Fruit fly (Drosophila melanogaster): ENCODE data around the gene RpL24.

The RpL24 gene

DNA sequence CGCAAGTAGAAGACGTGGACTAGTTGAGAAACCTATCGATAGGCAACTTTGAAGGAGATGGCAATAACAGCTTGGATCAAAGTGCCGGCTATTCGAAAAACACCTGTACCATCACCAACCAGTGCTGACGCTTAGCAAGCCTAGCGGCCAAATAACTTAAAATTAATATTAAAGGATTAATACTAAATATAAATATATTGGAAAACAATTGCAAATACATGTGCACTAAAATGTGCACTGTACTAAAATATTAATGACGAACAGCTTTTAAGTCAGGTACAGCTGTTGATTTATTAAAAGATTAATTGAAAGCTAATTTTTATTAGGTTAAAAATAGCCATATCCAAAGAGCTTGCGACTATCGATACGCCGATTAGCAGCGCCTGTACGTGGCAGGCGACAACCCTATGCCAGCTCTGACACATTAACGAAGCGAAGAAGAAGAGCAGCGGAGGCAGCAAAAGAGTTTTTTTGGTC is 16.4 kb downstream of the RpL24 start, which contains the start of the genes CG9302 and beta'COP:
Gene CG9302, minus strand, starts transcription at position 51 of the 477 bp plus-strand sequence.
Gene beta'COP, plus strand, starts transcription at position 415 of the 477 bp plus-strand sequence.
- TF ChIP-seq CG17801 (GFP tag; optimal IDR thresholded peaks at IDR 0.05; ENCODE audit: partially characterized antibody) = peak; percentile 81

DNA sequence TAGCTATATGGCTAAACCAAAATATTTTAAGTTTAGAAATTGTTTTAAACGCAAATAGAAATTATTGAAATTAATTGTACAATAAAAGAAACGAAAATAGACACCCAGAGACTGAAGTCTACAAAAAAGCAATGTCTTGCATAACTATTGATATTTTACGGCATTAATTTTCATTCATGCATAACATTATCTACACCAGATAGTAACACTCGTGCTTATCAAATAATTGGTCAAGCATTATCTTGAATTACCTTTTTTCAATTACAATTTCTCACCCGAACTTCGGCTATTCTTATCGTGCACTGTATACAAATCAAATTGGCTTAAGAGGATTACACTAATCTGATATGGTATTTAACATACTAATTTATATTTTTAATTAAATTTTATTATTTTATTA is 18.8 kb downstream of the RpL24 start:
- TF ChIP-seq CG17801 (GFP tag; optimal IDR thresholded peaks at IDR 0.05; ENCODE audit: partially characterized antibody) = no peak

DNA sequence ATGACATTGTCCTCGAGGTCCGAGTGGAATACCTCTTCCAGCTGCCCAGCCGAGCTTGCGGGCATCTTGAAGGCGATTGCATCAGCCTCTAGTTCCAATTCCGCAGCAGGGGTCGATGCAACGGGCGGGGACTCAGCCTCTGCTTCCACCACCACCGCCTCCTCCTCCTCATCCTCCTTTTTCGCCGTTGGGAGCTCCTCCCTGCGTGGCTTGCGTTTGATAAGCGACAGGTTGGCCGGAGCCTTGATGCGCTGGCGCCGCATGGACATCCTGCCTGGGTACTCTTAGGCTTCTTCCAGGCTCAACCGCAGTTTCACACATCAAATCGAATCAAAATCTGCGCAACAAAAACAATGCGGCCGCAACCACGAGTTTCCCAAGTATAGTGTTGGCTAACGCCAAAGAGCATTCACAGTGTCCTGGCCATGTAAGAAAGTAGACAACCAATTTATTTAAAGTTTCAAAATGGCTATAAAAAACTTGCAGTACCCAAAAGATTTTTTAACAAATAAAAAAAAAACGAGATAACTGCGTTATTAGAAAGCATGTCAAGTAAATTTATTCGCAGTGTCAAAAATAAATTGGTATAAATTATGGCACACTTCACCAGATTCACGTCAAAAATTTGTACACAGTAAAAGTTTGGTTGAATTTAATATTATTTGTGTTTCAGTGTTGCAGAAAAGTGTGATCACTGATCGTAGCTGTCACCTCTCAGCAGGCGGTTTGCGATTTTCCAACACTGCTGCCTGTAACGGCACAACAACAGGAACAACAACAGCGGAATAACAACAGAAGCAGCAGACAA is 21.3 kb downstream of the RpL24 start, which contains the start of the genes Bdp1 and CG6565:
Gene Bdp1, minus strand, starts transcription at position 456 of the 808 bp plus-strand sequence.
Gene CG6565, plus strand, starts transcription at position 585 of the 808 bp plus-strand sequence.
- TF ChIP-seq CG17801 (GFP tag; optimal IDR thresholded peaks at IDR 0.05; ENCODE audit: partially characterized antibody) = peak; percentile 88

DNA sequence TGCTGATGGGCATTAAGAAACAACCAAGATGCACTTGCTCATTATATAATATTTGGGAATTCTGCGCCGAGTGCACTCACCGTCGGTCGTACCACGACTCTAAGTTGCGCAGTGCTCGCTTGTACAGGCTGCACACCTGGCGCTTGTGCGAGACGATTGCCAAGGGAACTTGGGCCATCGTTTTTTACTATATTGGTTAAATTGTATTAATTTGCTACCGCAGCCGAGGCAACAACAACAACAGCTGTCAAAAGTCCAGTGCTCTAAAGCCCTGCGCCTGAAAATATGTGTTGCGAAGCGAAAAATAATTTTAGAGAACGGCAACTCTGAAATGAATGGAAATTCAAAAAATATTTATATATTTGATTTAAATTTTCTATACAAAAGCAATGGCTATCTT is 24.2 kb downstream of the RpL24 start, which contains the start of gene ND-B22:
Gene ND-B22, minus strand, starts transcription at position 349 of the 400 bp plus-strand sequence.
- peak; percentile 66 for TF ChIP-seq CG17801 (GFP tag; optimal IDR thresholded peaks at IDR 0.05; ENCODE audit: partially characterized antibody)

DNA sequence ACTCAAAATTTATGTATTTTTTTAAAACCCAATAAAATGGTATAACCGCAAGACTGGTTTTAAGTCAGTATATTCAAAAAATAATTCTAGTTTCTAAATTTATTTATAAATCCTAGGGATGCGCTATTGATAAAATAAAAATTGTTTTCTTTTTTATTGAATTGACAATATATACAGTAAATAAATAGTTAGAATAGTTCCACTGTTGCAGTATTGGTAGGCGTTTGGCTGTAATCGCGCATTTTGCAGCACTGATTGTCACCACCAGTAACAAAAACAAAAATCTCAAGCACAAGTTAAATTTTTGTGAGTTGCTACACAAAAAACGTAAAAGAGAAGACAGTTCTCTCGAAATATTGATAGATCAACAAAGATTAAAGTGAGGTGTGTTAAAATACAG is 26.0 kb downstream of the RpL24 start, which contains the start of gene CG31855:
Gene CG31855, plus strand, starts transcription at position 265 of the 400 bp plus-strand sequence.
- peak; percentile 90 for TF ChIP-seq CG17801 (GFP tag; optimal IDR thresholded peaks at IDR 0.05; ENCODE audit: partially characterized antibody)

DNA sequence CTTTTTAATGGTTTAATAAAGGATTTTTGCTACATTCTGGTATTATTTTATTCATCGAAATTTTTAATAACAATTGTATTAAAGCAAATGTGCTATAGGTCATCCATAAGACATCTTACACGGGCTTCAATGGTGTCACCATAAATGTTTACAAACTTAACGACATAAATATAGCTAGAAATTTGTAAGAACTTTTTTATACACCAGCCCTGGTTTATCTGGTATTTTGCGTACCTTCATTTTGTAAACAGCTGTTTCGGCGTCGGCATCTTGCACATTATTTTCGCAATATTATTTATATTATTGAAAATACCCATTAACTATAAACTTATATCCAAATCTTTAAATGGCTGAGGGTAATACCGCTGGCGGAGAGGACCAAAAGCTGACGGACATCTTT is 27.6 kb downstream of the RpL24 start, which contains the start of gene Tap42:
Gene Tap42, plus strand, starts transcription at position 240 of the 400 bp plus-strand sequence.
- TF ChIP-seq CG17801 (GFP tag; optimal IDR thresholded peaks at IDR 0.05; ENCODE audit: partially characterized antibody) = no peak

DNA sequence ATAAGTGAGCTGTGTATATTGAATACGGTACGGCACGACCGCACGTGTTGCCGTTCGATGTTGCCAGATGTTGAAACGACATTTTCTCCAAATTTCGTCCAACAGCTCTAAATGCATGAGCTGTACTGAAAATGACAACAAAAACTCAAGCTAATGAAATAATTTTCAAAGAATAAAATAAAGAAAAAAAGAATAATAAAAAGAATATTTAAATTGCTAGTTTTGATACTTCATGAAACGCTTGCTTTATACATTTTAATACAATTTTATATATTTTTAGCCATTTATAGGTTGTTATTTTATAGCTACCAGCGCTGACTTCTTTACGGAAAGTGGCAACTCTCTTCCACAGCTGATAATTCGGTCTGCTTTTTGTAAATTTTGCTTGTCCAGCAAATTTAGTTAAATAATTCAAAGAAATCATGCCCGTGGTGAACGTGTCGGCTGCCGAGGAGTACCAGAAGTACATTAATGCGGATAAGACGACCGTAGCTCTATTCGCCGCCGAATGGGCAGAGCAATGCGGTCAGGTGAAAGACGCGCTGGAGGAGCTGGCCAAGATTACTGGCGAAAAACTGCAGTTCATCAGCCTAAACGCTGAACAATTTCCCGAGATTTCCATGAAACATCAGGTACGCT is 28.7 kb downstream of the RpL24 start, which contains the start of the genes Nnp-1 and Grx3:
Gene Nnp-1, minus strand, starts transcription at position 81 of the 639 bp plus-strand sequence.
Gene Grx3, plus strand, starts transcription at position 339 of the 639 bp plus-strand sequence.
- TF ChIP-seq CG17801 (GFP tag; optimal IDR thresholded peaks at IDR 0.05; ENCODE audit: partially characterized antibody) = peak; percentile 65

DNA sequence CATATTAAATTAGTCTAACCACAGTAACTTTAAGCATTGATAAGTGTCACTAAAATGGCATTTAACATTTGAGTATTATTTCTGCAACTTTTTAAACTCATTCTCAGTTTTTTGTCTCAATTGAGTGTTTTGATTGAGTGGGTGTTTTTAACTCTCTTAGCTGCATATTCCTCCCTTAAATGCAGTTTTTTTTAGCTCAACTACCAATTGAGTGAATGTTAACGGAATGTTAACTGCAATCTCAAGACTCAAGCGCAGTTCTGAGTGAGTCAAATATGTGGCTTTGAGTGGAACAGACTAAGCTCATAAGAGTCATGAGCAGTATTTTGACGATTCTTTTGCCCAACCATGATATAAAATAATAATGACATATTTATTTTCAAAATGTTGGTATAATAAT is 32.0 kb downstream of the RpL24 start:
- no peak for TF ChIP-seq CG17801 (GFP tag; optimal IDR thresholded peaks at IDR 0.05; ENCODE audit: partially characterized antibody)

DNA sequence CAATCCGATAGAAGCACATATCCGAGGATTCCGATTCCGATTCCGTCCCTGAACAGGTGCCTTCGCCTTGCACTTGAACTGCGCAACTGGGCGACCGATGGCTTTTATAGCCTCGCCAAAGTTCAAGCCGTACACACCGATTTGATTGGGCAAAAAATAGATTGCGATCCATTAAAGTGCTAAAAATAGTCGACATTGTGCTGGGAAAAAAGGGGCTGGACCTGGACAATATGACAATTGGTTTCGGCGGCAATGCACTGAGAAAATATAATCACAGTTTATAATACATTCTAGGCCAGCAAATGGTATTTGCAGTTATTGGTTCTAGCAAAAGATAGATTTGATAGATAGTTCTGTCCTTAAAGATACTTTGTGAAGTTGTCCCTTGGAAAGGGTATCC is 33.5 kb downstream of the RpL24 start, which contains the start of gene CG9377:
Gene CG9377, minus strand, starts transcription at position 101 of the 400 bp plus-strand sequence.
- no peak for TF ChIP-seq CG17801 (GFP tag; optimal IDR thresholded peaks at IDR 0.05; ENCODE audit: partially characterized antibody)

DNA sequence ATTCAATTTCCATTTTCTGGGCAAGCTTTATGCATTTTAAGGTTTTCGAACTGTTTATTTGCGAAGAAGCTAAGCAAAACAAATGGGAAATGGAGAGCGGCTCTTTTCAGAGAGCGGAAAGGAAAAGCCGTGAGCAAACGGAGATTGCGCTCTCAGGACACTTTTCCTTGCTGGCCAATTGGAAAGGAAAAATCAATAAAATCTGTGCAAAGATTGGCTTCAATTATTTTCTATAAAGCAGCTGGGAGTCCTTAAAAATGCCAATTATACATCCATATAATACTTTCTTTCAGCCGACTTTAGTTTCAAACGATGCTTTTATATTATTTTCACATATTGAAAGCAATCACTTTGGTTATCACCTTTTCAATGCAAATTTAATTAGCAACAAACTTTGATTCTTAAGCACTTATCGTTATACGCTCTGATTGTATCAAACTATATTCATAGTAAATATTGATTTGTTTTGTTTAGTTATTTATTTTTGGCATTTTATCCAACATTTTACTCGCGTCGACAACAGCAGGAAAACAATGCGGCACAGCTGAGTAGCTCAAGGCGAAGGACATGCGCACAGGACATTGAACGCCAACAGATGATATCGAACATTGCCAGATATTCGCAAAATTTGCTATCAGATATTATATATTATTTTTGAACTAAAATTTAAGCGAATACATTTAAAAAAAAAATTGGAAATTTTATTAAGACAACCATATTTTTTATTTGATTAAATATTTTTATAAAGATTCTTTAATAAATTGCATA is 40.2 kb downstream of the RpL24 start, which contains the start of gene CG9395:
Gene CG9395, minus strand, starts transcription at position 494 of the 768 bp plus-strand sequence.
- TF ChIP-seq CG17801 (GFP tag; optimal IDR thresholded peaks at IDR 0.05; ENCODE audit: partially characterized antibody) = no peak

DNA sequence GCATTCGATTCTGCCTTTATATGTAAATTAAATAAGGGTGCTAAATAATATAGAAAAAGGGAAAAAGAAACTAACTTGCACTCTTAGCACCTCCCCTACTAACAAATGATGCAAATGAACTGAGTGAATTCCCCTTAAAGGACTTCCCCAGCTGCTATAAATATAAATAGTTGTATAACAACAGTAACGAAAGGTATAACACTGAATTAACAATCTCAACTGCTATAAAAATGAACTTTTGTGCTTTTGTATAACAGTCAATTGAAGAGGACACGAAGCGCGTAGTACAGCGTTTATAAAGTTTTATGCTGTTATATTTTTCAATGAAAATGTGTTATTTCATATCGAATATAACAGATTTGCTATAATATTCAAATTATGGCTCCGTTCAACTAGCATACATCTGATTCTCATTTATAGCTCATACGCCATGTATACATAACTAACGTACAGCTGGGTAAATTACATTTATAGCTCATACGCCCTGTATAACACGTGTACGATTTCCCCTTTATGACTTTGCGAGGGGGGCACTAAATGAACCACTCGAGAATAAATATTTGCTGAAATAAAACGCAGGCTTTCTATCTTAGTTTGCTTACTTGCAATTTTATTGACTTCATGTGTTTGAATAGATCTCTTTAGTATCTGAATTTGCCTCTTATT is 45.6 kb downstream of the RpL24 start:
- TF ChIP-seq CG17801 (GFP tag; optimal IDR thresholded peaks at IDR 0.05; ENCODE audit: partially characterized antibody) = no peak

DNA sequence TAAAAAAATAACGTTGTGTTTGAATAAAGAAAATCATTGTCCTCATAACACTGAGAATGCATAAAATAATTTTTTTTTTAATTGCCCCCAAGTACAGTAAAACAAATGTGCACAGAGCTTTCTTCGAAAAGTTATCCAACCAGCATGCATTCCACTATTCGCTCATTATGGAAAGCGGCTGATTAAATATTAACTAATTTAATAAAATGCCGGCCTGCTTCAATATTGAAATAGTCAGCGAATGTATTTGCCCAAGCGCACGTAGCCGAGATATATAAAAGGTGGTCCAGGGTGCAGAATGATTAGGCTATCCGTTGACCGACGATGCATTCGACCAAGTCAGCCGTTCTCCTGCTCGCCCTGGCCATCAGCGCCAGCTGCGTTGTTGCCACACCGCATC is 47.5 kb downstream of the RpL24 start, which contains the start of gene CG16826:
Gene CG16826, plus strand, starts transcription at position 301 of the 400 bp plus-strand sequence.
- no peak for TF ChIP-seq CG17801 (GFP tag; optimal IDR thresholded peaks at IDR 0.05; ENCODE audit: partially characterized antibody)
